Worm (Caenorhabditis elegans): ENCODE data around the gene sshk-1.

Gene sshk-1

ce11 chrV:20785050-20785847, 30.7 kb upstream of the sshk-1 start:
- peak; percentile 44 for TF ChIP-seq him-1 (tag; optimal IDR thresholded peaks at IDR 0.05)
- TF ChIP-seq dao-5 (tag; optimal IDR thresholded peaks at IDR 0.05): no peak

- TF ChIP-seq him-1 (tag; optimal IDR thresholded peaks at IDR 0.05): no peak
- TF ChIP-seq dao-5 (tag; optimal IDR thresholded peaks at IDR 0.05): no peak
- no peak for TF ChIP-seq W03F9.2 (tag; optimal IDR thresholded peaks at IDR 0.05)
Observed at ce11 chrV:20785848-20786225, 30.1 kb upstream of the sshk-1 start.

DNA sequence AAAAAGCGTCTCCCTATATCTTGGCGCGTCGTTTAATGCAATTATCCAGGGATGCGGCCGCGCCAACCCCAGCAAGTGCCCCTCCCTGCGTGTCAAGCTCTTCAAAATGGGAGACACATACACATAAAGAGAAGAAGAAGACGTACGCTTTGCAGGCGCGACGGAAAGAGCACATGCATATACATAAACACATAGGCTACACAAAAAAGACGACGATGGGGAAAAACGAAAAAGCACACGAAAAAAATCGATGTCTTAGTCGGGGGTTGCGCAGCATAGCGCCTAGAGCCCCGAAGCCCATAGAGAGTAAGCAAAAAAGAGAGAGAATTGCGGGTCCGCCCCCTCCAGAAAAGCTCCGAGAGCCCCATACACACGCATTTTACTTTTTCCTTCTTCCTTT, 26.8 kb upstream of the sshk-1 start, which contains the start of gene tpan-1:
Gene tpan-1, plus strand, starts transcription at position 398 of the 400 bp plus-strand sequence.
- TF ChIP-seq W03F9.2 (tag; optimal IDR thresholded peaks at IDR 0.05) (no peak), dao-5 (tag; optimal IDR thresholded peaks at IDR 0.05) (no peak), him-1 (tag; optimal IDR thresholded peaks at IDR 0.05) (peak; percentile 94)

DNA sequence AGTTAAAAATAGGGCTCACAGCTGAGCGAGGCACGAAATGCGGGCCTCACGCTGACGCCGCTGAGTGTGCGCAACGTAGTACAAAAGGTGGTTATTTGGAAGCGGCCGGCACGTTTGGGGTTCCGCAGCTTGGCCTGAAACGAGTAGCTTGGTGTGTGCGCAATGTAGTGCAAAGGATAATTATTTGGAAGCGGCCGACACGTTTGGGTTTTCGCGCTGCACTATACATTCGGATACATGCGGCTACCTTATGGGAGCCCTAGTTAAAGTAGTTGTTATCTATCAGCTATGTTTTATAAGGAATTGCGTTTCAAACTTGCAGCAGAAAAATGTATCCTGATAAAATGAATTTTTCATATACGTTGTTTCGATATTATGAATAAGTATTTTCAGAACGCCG, 25.9 kb upstream of the sshk-1 start, which contains the start of gene Y44A6D.1:
Gene Y44A6D.1, minus strand, starts transcription at position 23 of the 400 bp plus-strand sequence.
- TF ChIP-seq W03F9.2 (tag; optimal IDR thresholded peaks at IDR 0.05) (no peak), dao-5 (tag; optimal IDR thresholded peaks at IDR 0.05) (no peak), him-1 (tag; optimal IDR thresholded peaks at IDR 0.05) (no peak)

DNA sequence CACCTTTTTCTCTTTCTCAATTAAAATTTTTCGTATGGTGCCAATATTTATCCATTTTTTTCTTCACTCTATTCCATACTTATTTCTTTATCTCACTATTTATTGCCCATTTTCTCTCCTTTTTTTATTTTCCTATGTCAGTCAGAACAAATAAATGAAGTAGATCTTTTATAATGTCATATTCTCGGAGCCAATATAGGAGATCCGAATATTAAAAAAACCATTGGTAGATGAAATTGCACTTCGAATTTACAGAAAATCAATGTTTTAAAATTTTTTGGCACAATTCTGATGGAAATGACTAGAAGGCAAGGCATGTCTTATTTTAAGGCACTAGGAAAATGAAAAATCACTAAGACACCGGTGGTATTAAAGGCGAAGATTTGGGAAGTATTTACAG, 25.3 kb upstream of the sshk-1 start:
- no peak for TF ChIP-seq W03F9.2 (tag; optimal IDR thresholded peaks at IDR 0.05)
- TF ChIP-seq dao-5 (tag; optimal IDR thresholded peaks at IDR 0.05): no peak
- TF ChIP-seq him-1 (tag; optimal IDR thresholded peaks at IDR 0.05): no peak

DNA sequence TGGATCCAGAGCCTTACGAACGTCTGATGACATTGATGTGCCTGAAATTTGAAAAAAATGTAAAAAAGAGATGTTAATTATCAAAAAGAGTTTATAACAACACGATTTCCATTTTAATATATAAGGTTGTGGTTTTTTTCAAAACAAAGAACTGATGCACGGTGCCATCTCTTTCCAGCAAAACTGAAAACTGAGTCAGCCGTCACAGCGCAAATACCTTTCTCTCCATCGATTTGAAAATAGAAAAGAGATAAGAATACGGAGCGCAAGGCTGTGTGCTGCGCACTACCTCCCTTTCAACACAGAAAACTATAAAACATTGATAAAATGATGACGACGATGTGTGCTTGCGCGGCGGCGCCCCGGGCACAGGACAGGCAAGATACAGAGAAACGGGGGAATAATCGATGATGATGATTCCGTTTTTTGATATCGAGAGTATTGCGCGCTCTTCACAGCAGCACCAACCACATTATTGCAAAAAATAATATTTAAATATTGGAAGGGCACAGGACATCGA, 23.5 kb upstream of the sshk-1 start, which contains the start of gene Y44A6D.3:
Gene Y44A6D.3, minus strand, starts transcription at position 51 of the 520 bp plus-strand sequence.
- TF ChIP-seq him-1 (tag; optimal IDR thresholded peaks at IDR 0.05): no peak
- no peak for TF ChIP-seq W03F9.2 (tag; optimal IDR thresholded peaks at IDR 0.05)
- TF ChIP-seq dao-5 (tag; optimal IDR thresholded peaks at IDR 0.05): no peak

- TF ChIP-seq dao-5 (tag; optimal IDR thresholded peaks at IDR 0.05) (no peak), him-1 (tag; optimal IDR thresholded peaks at IDR 0.05) (no peak), W03F9.2 (tag; optimal IDR thresholded peaks at IDR 0.05) (no peak)
Observed at ce11 chrV:20793761-20794160, 22.2 kb upstream of the sshk-1 start.

- TF ChIP-seq dao-5 (tag; optimal IDR thresholded peaks at IDR 0.05) (no peak), him-1 (tag; optimal IDR thresholded peaks at IDR 0.05) (no peak), W03F9.2 (tag; optimal IDR thresholded peaks at IDR 0.05) (no peak)
Observed at ce11 chrV:20797918-20798317, 18.0 kb upstream of the sshk-1 start, which contains the start of gene sdf-9. TSS of gene sdf-9 (plus strand) at chrV:20798218.

DNA sequence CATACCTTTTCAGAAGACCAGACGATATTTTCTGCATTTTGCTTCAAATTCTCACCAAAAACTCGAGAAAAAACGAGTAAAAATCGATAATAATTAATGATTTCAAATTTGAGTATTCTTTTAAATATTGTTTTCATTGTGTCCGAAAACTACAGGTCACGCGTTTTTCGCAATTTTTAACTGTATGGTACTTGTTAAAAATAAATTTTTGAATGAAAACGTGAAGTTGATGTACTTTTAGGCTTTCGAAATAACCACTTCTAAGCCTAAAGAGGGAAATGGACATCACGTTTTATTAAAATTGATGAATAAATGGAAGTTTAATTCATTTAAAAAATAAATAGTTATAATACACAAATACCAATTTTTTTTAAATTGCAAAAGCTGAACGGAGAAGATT, 13.0 kb upstream of the sshk-1 start, which contains the start of gene Y44A6D.5:
Gene Y44A6D.5, minus strand, starts transcription at position 101 of the 400 bp plus-strand sequence.
- no peak for TF ChIP-seq him-1 (tag; optimal IDR thresholded peaks at IDR 0.05)
- no peak for TF ChIP-seq W03F9.2 (tag; optimal IDR thresholded peaks at IDR 0.05)
- TF ChIP-seq dao-5 (tag; optimal IDR thresholded peaks at IDR 0.05): no peak

DNA sequence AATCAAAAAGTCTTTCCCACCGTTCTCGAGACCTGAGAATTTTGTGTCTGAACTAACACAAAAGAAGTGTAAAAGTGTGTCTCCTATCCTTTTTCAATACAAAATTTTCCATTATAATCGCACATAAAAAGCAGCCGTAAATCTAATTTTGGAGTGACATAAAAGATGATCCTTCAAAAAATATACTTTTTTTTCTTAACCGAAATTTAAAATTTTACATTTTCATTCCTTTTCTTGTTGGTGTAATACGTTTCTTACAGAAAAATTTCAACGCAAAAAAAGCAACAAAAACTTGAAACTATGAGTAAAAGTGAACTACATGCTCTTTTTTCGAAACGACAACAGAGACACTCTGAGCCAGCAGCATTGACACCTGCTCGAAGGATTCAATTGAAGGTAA, 8.9 kb upstream of the sshk-1 start, which contains the start of gene Y44A6D.6:
Gene Y44A6D.6, plus strand, starts transcription at position 301 of the 400 bp plus-strand sequence.
- TF ChIP-seq dao-5 (tag; optimal IDR thresholded peaks at IDR 0.05) (no peak), W03F9.2 (tag; optimal IDR thresholded peaks at IDR 0.05) (no peak), him-1 (tag; optimal IDR thresholded peaks at IDR 0.05) (no peak)

ce11 chrV:20813646-20814045, 2.3 kb upstream of the sshk-1 start:
- TF ChIP-seq W03F9.2 (tag; optimal IDR thresholded peaks at IDR 0.05) (no peak), him-1 (tag; optimal IDR thresholded peaks at IDR 0.05) (no peak), dao-5 (tag; optimal IDR thresholded peaks at IDR 0.05) (no peak)

ce11 chrV:20814424-20814823, 1.5 kb upstream of the sshk-1 start, which contains the start of gene Y44A6D.7:
TSS of gene Y44A6D.7 (plus strand) at chrV:20814724.
- TF ChIP-seq him-1 (tag; optimal IDR thresholded peaks at IDR 0.05): no peak
- TF ChIP-seq W03F9.2 (tag; optimal IDR thresholded peaks at IDR 0.05): no peak
- no peak for TF ChIP-seq dao-5 (tag; optimal IDR thresholded peaks at IDR 0.05)

DNA sequence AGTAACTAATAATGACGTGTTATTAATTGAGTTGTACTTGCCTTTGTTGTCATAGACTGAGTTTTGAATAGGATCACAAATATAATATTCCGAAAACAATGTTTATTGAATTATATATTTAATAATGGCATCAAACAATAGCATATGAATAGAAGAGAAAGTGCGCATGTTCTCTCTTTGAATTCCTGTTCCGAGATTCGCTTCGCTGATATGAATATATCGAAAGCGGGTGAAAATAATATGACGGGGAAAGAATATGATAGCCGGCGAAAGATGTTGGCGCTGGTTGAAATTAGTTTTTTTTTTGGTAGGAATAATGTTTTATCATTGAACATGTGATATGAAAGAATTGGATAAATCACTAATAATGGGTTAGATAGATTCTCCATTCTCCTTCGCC, 4.1 kb downstream of the sshk-1 start, which contains the start of gene T03D8.6:
Gene T03D8.6, minus strand, starts transcription at position 298 of the 400 bp plus-strand sequence.
- TF ChIP-seq dao-5 (tag; optimal IDR thresholded peaks at IDR 0.05) (no peak), W03F9.2 (tag; optimal IDR thresholded peaks at IDR 0.05) (no peak), him-1 (tag; optimal IDR thresholded peaks at IDR 0.05) (no peak)

- TF ChIP-seq dao-5 (tag; optimal IDR thresholded peaks at IDR 0.05): no peak
- TF ChIP-seq W03F9.2 (tag; optimal IDR thresholded peaks at IDR 0.05): no peak
Observed at ce11 chrV:20824962-20825609, 9.1 kb downstream of the sshk-1 start, which contains the start of the genes gcy-22 and grl-14. TSS of gene gcy-22 (minus strand) at chrV:20825062. TSS of gene grl-14 (plus strand) at chrV:20825559.
